Fruit fly (Drosophila melanogaster) whole organism, embryonic: ENCODE measurements around the gene Eip75B.

Experiments
- Atf-2 ChIP-seq: fragments of 200-800 bp; sonication (Bioruptor generic); optimal IDR thresholded peaks from 2 replicates; lab custom pipeline; 2016; ENCODE audit warnings: missing biosample characterization, missing genetic modification characterization
- Atf3 ChIP-seq: fragments of 200-800 bp; sonication (Bioruptor generic); optimal IDR thresholded peaks from 3 replicates; lab custom pipeline; 2016; ENCODE audit warnings: missing biosample characterization, missing genetic modification characterization
- Awh ChIP-seq: fragments of 200-800 bp; sonication (Bioruptor generic); IDR thresholded peaks from 2 replicates; pipeline ENCODE4, ENCODE4 v1.3.6; 2022; ENCODE audit warnings: missing biosample characterization, missing genetic modification characterization
- Blimp-1 ChIP-seq: fragments of 200-800 bp; sonication (Bioruptor generic); optimal IDR thresholded peaks from 3 replicates; lab custom pipeline; 2018; ENCODE audit warnings: missing biosample characterization, missing genetic modification characterization, mild to moderate bottlenecking, moderate library complexity, missing genetic modification reagents
- CG10209 ChIP-seq: fragments of 200-800 bp; sonication (Bioruptor generic); optimal IDR thresholded peaks from 3 replicates; lab custom pipeline; 2017; ENCODE audit warnings: missing biosample characterization, mild to moderate bottlenecking, missing genetic modification characterization, missing genetic modification reagents
- CG10267 ChIP-seq: fragments of 200-800 bp; sonication (Bioruptor generic); optimal IDR thresholded peaks from 2 replicates; lab custom pipeline; 2018; ENCODE audit warnings: missing biosample characterization, mild to moderate bottlenecking, missing genetic modification characterization, moderate library complexity
- CG12104 ChIP-seq: fragments of 200-800 bp; sonication (Bioruptor generic); optimal IDR thresholded peaks from 3 replicates; lab custom pipeline; 2016; ENCODE audit warnings: missing biosample characterization, missing genetic modification characterization
- CG12659 ChIP-seq: fragments of 200-800 bp; sonication (Bioruptor generic); optimal IDR thresholded peaks from 3 replicates; lab custom pipeline; 2017; ENCODE audit warnings: mild to moderate bottlenecking, missing biosample characterization, missing genetic modification reagents, missing genetic modification characterization
- CG14710 ChIP-seq: fragments of 200-800 bp; sonication (Bioruptor generic); optimal IDR thresholded peaks from 3 replicates; lab custom pipeline; 2019; ENCODE audit warnings: missing biosample characterization, mild to moderate bottlenecking, missing genetic modification characterization, moderate library complexity
- CG15514 ChIP-seq: fragments of 200-800 bp; sonication (Bioruptor generic); optimal IDR thresholded peaks from 3 replicates; lab custom pipeline; 2017; ENCODE audit warnings: missing biosample characterization, missing genetic modification characterization, mild to moderate bottlenecking, moderate library complexity, missing genetic modification reagents
- CG16815 ChIP-seq: fragments of 200-800 bp; sonication (Bioruptor generic); optimal IDR thresholded peaks from 3 replicates; lab custom pipeline; 2017; ENCODE audit warnings: missing biosample characterization, mild to moderate bottlenecking, missing genetic modification characterization
- CG17385 ChIP-seq: fragments of 200-800 bp; sonication (Bioruptor generic); optimal IDR thresholded peaks from 3 replicates; lab custom pipeline; 2018; ENCODE audit warnings: missing biosample characterization, mild to moderate bottlenecking, missing genetic modification characterization
- CG17829 ChIP-seq: fragments of 200-800 bp; optimal IDR thresholded peaks from 2 replicates; lab custom pipeline; 2019; ENCODE audit warnings: missing biosample characterization, mild to moderate bottlenecking, missing genetic modification characterization, moderate library complexity
- CG18262 ChIP-seq: fragments of 200-800 bp; optimal IDR thresholded peaks from 3 replicates; lab custom pipeline; 2019; ENCODE audit warnings: missing biosample characterization, mild to moderate bottlenecking, missing genetic modification characterization, moderate library complexity
- CG2678 ChIP-seq: fragments of 200-800 bp; sonication (Bioruptor generic); optimal IDR thresholded peaks from 3 replicates; lab custom pipeline; 2019; ENCODE audit warnings: missing biosample characterization, mild to moderate bottlenecking, missing genetic modification characterization, moderate library complexity
- CG2875 ChIP-seq: fragments of 200-800 bp; sonication (Bioruptor generic); optimal IDR thresholded peaks from 2 replicates; lab custom pipeline; 2017; ENCODE audit warnings: missing biosample characterization, mild to moderate bottlenecking, missing genetic modification characterization, missing genetic modification reagents
- CG33213 ChIP-seq: fragments of 200-800 bp; sonication (Bioruptor generic); optimal IDR thresholded peaks from 3 replicates; lab custom pipeline; 2016; ENCODE audit warnings: missing biosample characterization, missing genetic modification characterization
- CG3407 ChIP-seq: fragments of 200-800 bp; sonication (Bioruptor generic); optimal IDR thresholded peaks from 2 replicates; lab custom pipeline; 2018; ENCODE audit warnings: missing biosample characterization, mild to moderate bottlenecking, missing genetic modification characterization
- CG3838 ChIP-seq: fragments of 200-800 bp; sonication (Bioruptor generic); optimal IDR thresholded peaks from 3 replicates; lab custom pipeline; 2016; ENCODE audit warnings: missing biosample characterization, missing genetic modification characterization
- CG43689 ChIP-seq: fragments of 200-800 bp; sonication (Bioruptor generic); IDR thresholded peaks from 2 replicates; pipeline ENCODE4 v1.3.6; 2022; ENCODE audit warnings: missing biosample characterization, missing genetic modification characterization
- CG7372 ChIP-seq: fragments of 200-800 bp; sonication (Bioruptor generic); IDR thresholded peaks from 2 replicates; pipeline ENCODE4 v1.3.6; 2022; ENCODE audit warnings: missing biosample characterization, missing genetic modification characterization
- CG7786 ChIP-seq: fragments of 200-800 bp; sonication (Bioruptor generic); optimal IDR thresholded peaks from 2 replicates; lab custom pipeline; 2016; ENCODE audit warnings: missing biosample characterization, missing genetic modification characterization
- CG8290 ChIP-seq, 3 experiments: fragments of 200-800 bp; sonication (Bioruptor generic); optimal IDR thresholded peaks; 2 replicates each; lab custom pipeline; 2016 to 2019; ENCODE audit warnings: missing biosample characterization in 3 of 3, missing genetic modification characterization in 3 of 3, mild to moderate bottlenecking in 2 of 3, moderate library complexity in 1 of 3
- CG9932 ChIP-seq: fragments of 200-800 bp; sonication (Bioruptor generic); IDR thresholded peaks from 2 replicates; pipeline ENCODE4 v1.3.6; 2022; ENCODE audit warnings: missing biosample characterization, missing genetic modification characterization
- Dref ChIP-seq: fragments of 200-800 bp; sonication (Bioruptor generic); IDR thresholded peaks from 2 replicates; pipeline ENCODE4 v1.3.6; 2022; ENCODE audit warnings: missing biosample characterization, missing genetic modification characterization
- HmgD ChIP-seq: fragments of 200-800 bp; sonication (Bioruptor generic); optimal IDR thresholded peaks from 3 replicates; lab custom pipeline; 2016; ENCODE audit warnings: missing biosample characterization, missing genetic modification characterization
- Hr51 ChIP-seq, 2 experiments: fragments of 200-800 bp; sonication (Bioruptor generic); optimal IDR thresholded peaks; 2 replicates in 1 of 2; 3 replicates in 1 of 2; lab custom pipeline; 2016 to 2018; ENCODE audit warnings: missing biosample characterization in 2 of 2, missing genetic modification characterization in 2 of 2, mild to moderate bottlenecking in 1 of 2, moderate library complexity in 1 of 2
- Meics ChIP-seq: fragments of 200-800 bp; sonication (Bioruptor generic); optimal IDR thresholded peaks from 2 replicates; lab custom pipeline; 2017; ENCODE audit warnings: missing biosample characterization, mild to moderate bottlenecking, missing genetic modification characterization
- NC2α ChIP-seq: fragments of 200-800 bp; sonication (Bioruptor generic); optimal IDR thresholded peaks from 2 replicates; lab custom pipeline; 2016; ENCODE audit warnings: missing biosample characterization, missing genetic modification characterization
- TFAM ChIP-seq: fragments of 200-800 bp; sonication (Bioruptor generic); optimal IDR thresholded peaks from 2 replicates; lab custom pipeline; 2017; ENCODE audit warnings: missing biosample characterization, missing genetic modification characterization, inconsistent platforms
- Trl ChIP-seq, 3 experiments: fragments of >200 bp in 2 of 3; fragments of 200-800 bp in 1 of 3; sonication (Bioruptor generic) in 1 of 3; optimal IDR thresholded peaks; 2 replicates in 1 of 3; 3 replicates in 2 of 3; lab custom pipeline; 2016 to 2017; ENCODE audit warnings: missing biosample characterization in 1 of 3, missing genetic modification characterization in 1 of 3
- aop ChIP-seq: fragments of 200-800 bp; sonication (Bioruptor generic); IDR thresholded peaks from 2 replicates; pipeline ENCODE4 v1.3.6; 2022; ENCODE audit warnings: missing biosample characterization, missing genetic modification characterization
- corto ChIP-seq: fragments of 200-800 bp; sonication (Bioruptor generic); optimal IDR thresholded peaks from 2 replicates; lab custom pipeline; 2016; ENCODE audit warnings: missing biosample characterization, mild to moderate bottlenecking, missing genetic modification characterization, moderate library complexity
- croc ChIP-seq: fragments of 200-800 bp; sonication (Bioruptor generic); conservative IDR thresholded peaks from 3 replicates; pipeline ENCODE4 v1.3.6; 2022; ENCODE audit warnings: missing biosample characterization, missing genetic modification characterization
- danr ChIP-seq: fragments of 200-800 bp; sonication (Bioruptor generic); IDR thresholded peaks from 2 replicates; pipeline ENCODE4 v1.3.6; 2022; ENCODE audit warnings: missing biosample characterization, missing genetic modification characterization
- gcm2 ChIP-seq: fragments of 200-800 bp; sonication (Bioruptor generic); optimal IDR thresholded peaks from 2 replicates; lab custom pipeline; 2016; ENCODE audit warnings: missing biosample characterization, missing genetic modification characterization
- gfzf ChIP-seq: fragments of 200-800 bp; sonication (Bioruptor generic); optimal IDR thresholded peaks from 2 replicates; lab custom pipeline; 2016; ENCODE audit warnings: missing biosample characterization, mild to moderate bottlenecking, missing genetic modification characterization, moderate library complexity
- lola ChIP-seq, 3 experiments: fragments of >200 bp in 2 of 3; fragments of 200-800 bp in 1 of 3; sonication (Bioruptor generic) in 1 of 3; optimal IDR thresholded peaks; 2 replicates each; lab custom pipeline; 2017 to 2019; ENCODE audit warnings: missing biosample characterization in 3 of 3, missing genetic modification characterization in 3 of 3, mild to moderate bottlenecking in 1 of 3, moderate library complexity in 1 of 3
- nom ChIP-seq: fragments of 200-800 bp; sonication (Bioruptor generic); optimal IDR thresholded peaks from 2 replicates; lab custom pipeline; 2017; ENCODE audit warnings: missing biosample characterization, missing genetic modification characterization, mild to moderate bottlenecking, moderate library complexity, missing genetic modification reagents
- onecut ChIP-seq: fragments of 200-800 bp; sonication (Bioruptor generic); IDR thresholded peaks from 2 replicates; pipeline ENCODE4 v1.3.6; 2022; ENCODE audit warnings: missing biosample characterization, missing genetic modification characterization
- prd ChIP-seq, 3 experiments: fragments of >200 bp in 2 of 3; fragments of 200-800 bp in 1 of 3; sonication (Bioruptor generic) in 1 of 3; optimal IDR thresholded peaks in 2 of 3; IDR thresholded peaks in 1 of 3; 2 replicates in 2 of 3; 3 replicates in 1 of 3; pipeline versions ENCODE4 v1.3.6 to Lab custom; 2017 to 2022; ENCODE audit warnings: missing biosample characterization in 1 of 3, missing genetic modification characterization in 1 of 3
- sc ChIP-seq, 3 experiments: fragments of >200 bp in 2 of 3; fragments of 200-800 bp in 1 of 3; sonication (Bioruptor generic) in 1 of 3; optimal IDR thresholded peaks; 2 replicates in 2 of 3; 3 replicates in 1 of 3; lab custom pipeline; 2017; ENCODE audit warnings: mild to moderate bottlenecking in 1 of 3, missing biosample characterization in 1 of 3, missing genetic modification characterization in 1 of 3, missing genetic modification reagents in 1 of 3
- sna ChIP-seq: fragments of 200-800 bp; sonication (Bioruptor generic); IDR thresholded peaks from 2 replicates; pipeline ENCODE4 v1.3.6; 2022; ENCODE audit warnings: missing biosample characterization, missing genetic modification characterization; ENCODE audit not compliant: partially characterized antibody
- unpg ChIP-seq: fragments of 200-800 bp; sonication (Bioruptor generic); optimal IDR thresholded peaks from 3 replicates; lab custom pipeline; 2018; ENCODE audit warnings: missing biosample characterization, mild to moderate bottlenecking, missing genetic modification characterization, moderate library complexity
- zfh1 ChIP-seq: fragments of 200-800 bp; sonication (Bioruptor generic); IDR thresholded peaks from 3 replicates; pipeline ENCODE4 v1.3.6; 2022; ENCODE audit warnings: missing biosample characterization, missing genetic modification characterization

The Eip75B gene

dm6 chr3L:18070050-18070449, 5.6 kb upstream of the Eip75B start, which contains the start of gene CG44006:
TSS of gene CG44006 (minus strand) at chr3L:18070150.
- TF ChIP-seq CG17385 (no peak), nom (GFP tag; lab: Kevin White, UChicago) (peak; percentile 4), CG12659 (GFP tag; lab: Kevin White, UChicago) (no peak), aop (GFP tag; lab: Robert Waterston, UW) (no peak), CG12104 (no peak), TFAM (GFP tag; lab: Kevin White, UChicago) (no peak), CG33213 (GFP tag; lab: Kevin White, UChicago) (no peak), CG3407 (GFP tag; lab: Kevin White, UChicago) (no peak), CG2875 (GFP tag; lab: Kevin White, UChicago) (no peak), Trl (optimal IDR thresholded peaks at IDR 0.05; lab: Kevin White, UChicago) (peak in 1 of 2 experiments; percentile 7), Trl (GFP tag; optimal IDR thresholded peaks at IDR 0.05; lab: Kevin White, UChicago) (no peak), Atf3 (GFP tag; lab: Kevin White, UChicago) (no peak)
- TF ChIP-seq, all 482 proteins: peak for 2

DNA sequence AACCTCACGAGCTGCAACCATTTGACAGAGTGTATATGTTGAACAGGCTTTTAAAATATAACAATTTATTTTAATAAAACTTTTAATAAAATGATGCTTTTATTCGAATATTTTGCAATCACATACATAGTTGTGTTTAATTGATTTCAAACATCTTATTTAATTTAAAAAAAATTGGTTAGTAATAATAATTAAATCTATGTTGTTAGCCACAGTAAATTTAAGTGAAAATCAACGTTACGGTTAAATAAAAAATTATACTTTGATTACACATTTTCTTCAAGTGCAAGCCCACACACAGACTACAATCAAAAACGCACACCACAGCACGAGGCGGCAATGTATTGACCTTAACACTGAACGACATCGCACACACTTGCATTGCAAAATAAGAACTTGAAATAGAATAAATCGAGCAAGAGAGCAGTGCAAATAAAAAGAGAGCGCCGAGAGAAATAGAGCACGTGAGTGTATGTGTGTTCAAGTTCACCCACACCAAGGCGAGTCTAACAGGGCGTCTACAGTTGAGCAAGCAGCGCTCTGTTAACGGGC, 1.5 kb downstream of the Eip75B start:
- no peak for TF ChIP-seq CG3838
- TF ChIP-seq nom (GFP tag; lab: Kevin White, UChicago), result peak; percentile 75
- TF ChIP-seq CG10209 (GFP tag; lab: Kevin White, UChicago), result no peak
- TF ChIP-seq danr (GFP tag; lab: Robert Waterston, UW), result no peak
- no peak for TF ChIP-seq gcm2 (GFP tag; lab: Kevin White, UChicago)
- peak; percentile 28 for TF ChIP-seq CG17829 (tag; lab: Kevin White, UChicago)
- TF ChIP-seq Meics (GFP tag; lab: Kevin White, UChicago), result peak; percentile 40
- TF ChIP-seq CG7372 (GFP tag; lab: Robert Waterston, UW), result no peak
- no peak for TF ChIP-seq CG8290 (GFP tag; optimal IDR thresholded peaks at IDR 0.05; lab: Kevin White, UChicago)
- no peak for TF ChIP-seq CG8290 (tag; optimal IDR thresholded peaks at IDR 0.05; lab: Kevin White, UChicago)
- peak in 1 of 2 experiments; percentile 32 for TF ChIP-seq Hr51 (GFP tag; optimal IDR thresholded peaks at IDR 0.05; lab: Kevin White, UChicago)
- no peak for TF ChIP-seq prd (optimal IDR thresholded peaks at IDR 0.05; lab: Kevin White, UChicago)
- TF ChIP-seq prd (GFP tag; IDR thresholded peaks at IDR 0.05; lab: Robert Waterston, UW), result no peak; the same call in 2 of the 3 replicates
- no peak for TF ChIP-seq Atf-2 (GFP tag; lab: Kevin White, UChicago)
- peak; percentile 58 for TF ChIP-seq unpg (GFP tag; lab: Kevin White, UChicago)
- TF ChIP-seq CG43689, result no peak
- TF ChIP-seq onecut (GFP tag; lab: Robert Waterston, UW), result no peak
- peak; percentile 58 for TF ChIP-seq CG18262 (tag; lab: Kevin White, UChicago)
- no peak for TF ChIP-seq HmgD
- no peak for TF ChIP-seq zfh1 (GFP tag; lab: Robert Waterston, UW)
- no peak for TF ChIP-seq NC2α (GFP tag; lab: Kevin White, UChicago)
- TF ChIP-seq CG9932 (GFP tag; lab: Robert Waterston, UW), result no peak
- TF ChIP-seq sc (optimal IDR thresholded peaks at IDR 0.05; lab: Kevin White, UChicago), result no peak
- no peak for TF ChIP-seq sc (GFP tag; optimal IDR thresholded peaks at IDR 0.05; lab: Kevin White, UChicago)
- no peak for TF ChIP-seq croc (GFP tag; lab: Robert Waterston, UW)
- TF ChIP-seq CG10267 (tag; lab: Kevin White, UChicago), result peak; percentile 45
- TF ChIP-seq CG12104, result no peak
- TF ChIP-seq Awh (GFP tag; lab: Robert Waterston, UW), result no peak
- TF ChIP-seq Blimp-1 (GFP tag; lab: Kevin White, UChicago), result peak; percentile 35
- no peak for TF ChIP-seq gfzf (GFP tag; lab: Kevin White, UChicago)
- TF ChIP-seq CG14710, result peak; percentile 41
- peak in 1 of 3 experiments; percentile 46 for TF ChIP-seq lola (GFP tag; optimal IDR thresholded peaks at IDR 0.05; lab: Kevin White, UChicago)
- no peak for TF ChIP-seq CG7786
- peak; percentile 62 for TF ChIP-seq corto (GFP tag; lab: Kevin White, UChicago)
- no peak for TF ChIP-seq CG16815 (GFP tag; lab: Kevin White, UChicago)
- TF ChIP-seq CG2678 (tag; lab: Kevin White, UChicago), result no peak
- no peak for TF ChIP-seq CG15514 (GFP tag; lab: Kevin White, UChicago)
- TF ChIP-seq sna, result no peak
- TF ChIP-seq Dref (GFP tag; lab: Robert Waterston, UW), result no peak
